Worm (Caenorhabditis elegans) whole organism, L4 larva: ENCODE measurements around the gene pud-3.

Experiments
- ceh-32 ChIP-seq: sonication (generic microtip); optimal IDR thresholded peaks from 2 replicates; lab custom pipeline; 2016; ENCODE audit warnings: mild to moderate bottlenecking, missing genetic modification characterization, missing compliant biosample characterization; ENCODE audit not compliant: poor library complexity
- egl-43 ChIP-seq: fragments of 200-800 bp; sonication (Bioruptor generic); IDR thresholded peaks from 2 replicates; pipeline ENCODE4 v1.3.6; 2022; ENCODE audit warnings: missing genetic modification reagents, missing genetic modification characterization, missing compliant biosample characterization
- lin-13 ChIP-seq: fragments of 150-350 bp; optimal IDR thresholded peaks from 2 replicates; lab custom pipeline; 2014; ENCODE audit warnings: missing biosample characterization, missing genetic modification reagents, missing genetic modification characterization
- lir-3 ChIP-seq: sonication (generic microtip); optimal IDR thresholded peaks from 2 replicates; lab custom pipeline; 2016; ENCODE audit warnings: mild to moderate bottlenecking, missing genetic modification characterization, missing compliant biosample characterization
- mdl-1 ChIP-seq, 2 experiments: fragments of 150-350 bp in 1 of 2; sonication (generic microtip) in 1 of 2; optimal IDR thresholded peaks; 2 replicates each; lab custom pipeline; 2014 to 2017; ENCODE audit warnings: missing biosample characterization in 2 of 2, missing genetic modification characterization in 2 of 2
- mxl-3 ChIP-seq: fragments of 200-800 bp; sonication (Bioruptor generic); optimal IDR thresholded peaks from 2 replicates; lab custom pipeline; 2018; ENCODE audit warnings: mild to moderate bottlenecking, missing genetic modification characterization, missing compliant biosample characterization
- nhr-76 ChIP-seq: fragments of 150-350 bp; optimal IDR thresholded peaks from 2 replicates; lab custom pipeline; 2014; ENCODE audit warnings: missing biosample characterization, missing genetic modification characterization
- nhr-77 ChIP-seq: fragments of 150-350 bp; optimal IDR thresholded peaks from 2 replicates; lab custom pipeline; 2014; ENCODE audit warnings: missing biosample characterization, missing genetic modification characterization
- tag-97 ChIP-seq: fragments of 200-800 bp; sonication (Bioruptor generic); IDR thresholded peaks from 2 replicates; pipeline ENCODE4 v1.3.6; 2022; ENCODE audit warnings: missing genetic modification characterization, missing compliant biosample characterization
- unc-62 ChIP-seq, 3 experiments: fragments of 150-350 bp in 1 of 3; sonication (generic microtip); optimal IDR thresholded peaks in 2 of 3; peaks in 1 of 3; 1 replicate in 1 of 3; 2 replicates in 2 of 3; lab custom pipeline; 2014 to 2017; ENCODE audit warnings: missing biosample characterization in 3 of 3, missing genetic modification characterization in 3 of 3, missing genetic modification reagents in 3 of 3, missing genotype in 1 of 3
- ztf-11 ChIP-seq: fragments of 150-350 bp; optimal IDR thresholded peaks from 2 replicates; lab custom pipeline; 2014; ENCODE audit warnings: missing biosample characterization, missing genetic modification characterization

- TF ChIP-seq tag-97 (GFP tag; lab: Robert Waterston, UW) = no peak
- TF ChIP-seq ztf-11 = no peak
- no peak for TF ChIP-seq egl-43 (GFP tag; lab: Robert Waterston, UW)
- no peak for TF ChIP-seq mxl-3 (GFP tag; lab: Kevin White, UChicago)
- TF ChIP-seq lir-3 (tag; lab: Kevin White, UChicago) = no peak
- TF ChIP-seq unc-62 (GFP tag; optimal IDR thresholded peaks at IDR 0.05 in 1 of 2; lab: Kevin White, UChicago) = no peak
- no peak for TF ChIP-seq unc-62 (tag; optimal IDR thresholded peaks at IDR 0.05; lab: Kevin White, UChicago)
- TF ChIP-seq lin-13 (GFP tag; lab: Kevin White, UChicago) = no peak
- TF ChIP-seq ceh-32 (tag; lab: Kevin White, UChicago) = no peak
- no peak for TF ChIP-seq mdl-1 (tag; optimal IDR thresholded peaks at IDR 0.05; lab: Kevin White, UChicago)
- TF ChIP-seq nhr-77 = no peak
- no peak for TF ChIP-seq nhr-76 (tag; lab: Kevin White, UChicago)
Observed at ce11 chrV:2325052-2325451, at the start of gene pud-3.
